Fruit fly (Drosophila melanogaster): Measurements from ENCODE around the gene Taf13.

Gene Taf13

dm6 chr2L:20091094-20091679, 2.5 kb downstream of the Taf13 start, which contains the start of the genes CG10747 and Pyroxd1 (continued):
- TF ChIP-seq shn (GFP tag; optimal IDR thresholded peaks at IDR 0.05) = peak; percentile 96
- peak; percentile 73; the same call in 2 of the 3 replicates for TF ChIP-seq sr (GFP tag; IDR thresholded peaks at IDR 0.05)
- TF ChIP-seq psq (GFP tag; optimal IDR thresholded peaks at IDR 0.05) = peak; percentile 85
- TF ChIP-seq CG3838 (GFP tag; optimal IDR thresholded peaks at IDR 0.05) = peak; percentile 91
- peak; percentile 95 for TF ChIP-seq sd (tag; optimal IDR thresholded peaks at IDR 0.05)
- TF ChIP-seq CG18599 (GFP tag; optimal IDR thresholded peaks at IDR 0.05) = peak; percentile 96
- peak; percentile 96 for TF ChIP-seq Fer3 (tag; optimal IDR thresholded peaks at IDR 0.05)
- no peak for TF ChIP-seq abd-A (tag; optimal IDR thresholded peaks at IDR 0.05)
- peak; percentile 98 for TF ChIP-seq lilli (GFP tag; optimal IDR thresholded peaks at IDR 0.05)
- peak; percentile 95 for TF ChIP-seq CG11456 (GFP tag; IDR thresholded peaks at IDR 0.05)
- peak; percentile 83 for TF ChIP-seq CG7987 (GFP tag; optimal IDR thresholded peaks at IDR 0.05)
- peak; percentile 90 for TF ChIP-seq NK7.1 (GFP tag; optimal IDR thresholded peaks at IDR 0.05)
- peak; percentile 80 for TF ChIP-seq Myb (GFP tag; optimal IDR thresholded peaks at IDR 0.05)
- peak; percentile 97 for TF ChIP-seq lbe (GFP tag; optimal IDR thresholded peaks at IDR 0.05)
- peak; percentile 94 for TF ChIP-seq fu2 (GFP tag; optimal IDR thresholded peaks at IDR 0.05)
- peak; percentile 92 for TF ChIP-seq jing (GFP tag; optimal IDR thresholded peaks at IDR 0.05)
- TF ChIP-seq E2f2 (GFP tag; IDR thresholded peaks at IDR 0.05) = peak; percentile 91
- peak; percentile 91 for TF ChIP-seq B-H1 (GFP tag; IDR thresholded peaks at IDR 0.05)
- TF ChIP-seq CG4617 (GFP tag; optimal IDR thresholded peaks at IDR 0.05; ENCODE audit: borderline replicate concordance) = peak; percentile 94
- TF ChIP-seq org-1 (GFP tag; optimal IDR thresholded peaks at IDR 0.05) = peak; percentile 92
- TF ChIP-seq CG2120 (GFP tag; optimal IDR thresholded peaks at IDR 0.05) = peak; percentile 99
- TF ChIP-seq CG2202 (tag; optimal IDR thresholded peaks at IDR 0.05) = peak; percentile 81
- TF ChIP-seq Atf3 (GFP tag; optimal IDR thresholded peaks at IDR 0.05) = peak; percentile 87
- peak; percentile 96 for TF ChIP-seq Taf1 (GFP tag; IDR thresholded peaks at IDR 0.05)
- TF ChIP-seq CG11695 (GFP tag; IDR thresholded peaks at IDR 0.05) = peak; percentile 95
- TF ChIP-seq CG13424 (tag; optimal IDR thresholded peaks at IDR 0.05) = peak; percentile 98
- peak; percentile 95 for TF ChIP-seq BtbVII (GFP tag; optimal IDR thresholded peaks at IDR 0.05)
- peak; percentile 93 for TF ChIP-seq CG9609 (GFP tag; optimal IDR thresholded peaks at IDR 0.05)
- TF ChIP-seq cato (GFP tag; optimal IDR thresholded peaks at IDR 0.05; ENCODE audit: borderline replicate concordance) = peak; percentile 96
- TF ChIP-seq vvl (GFP tag; IDR thresholded peaks at IDR 0.05) = peak; percentile 96
- peak; percentile 94 for TF ChIP-seq CG8765 (GFP tag; IDR thresholded peaks at IDR 0.05)
- peak; percentile 66 for TF ChIP-seq Gsc (GFP tag; IDR thresholded peaks at IDR 0.05)
- TF ChIP-seq Ets97D (GFP tag; optimal IDR thresholded peaks at IDR 0.05) = peak; percentile 87
- peak; percentile 97 for TF ChIP-seq NfI (GFP tag; optimal IDR thresholded peaks at IDR 0.05)
- peak; percentile 21 for TF ChIP-seq Sry-β (GFP tag; optimal IDR thresholded peaks at IDR 0.05)
- peak; percentile 97 for TF ChIP-seq fd3F (GFP tag; optimal IDR thresholded peaks at IDR 0.05)
- TF ChIP-seq CG14050 (GFP tag; IDR thresholded peaks at IDR 0.05) = peak; percentile 93
- TF ChIP-seq chif (GFP tag; optimal IDR thresholded peaks at IDR 0.05) = peak; percentile 91 to 96
- peak; percentile 97 for TF ChIP-seq PHDP (tag; optimal IDR thresholded peaks at IDR 0.05)
- TF ChIP-seq br (optimal IDR thresholded peaks at IDR 0.05) = no peak
- peak; percentile 96 for TF ChIP-seq Usf (GFP tag; optimal IDR thresholded peaks at IDR 0.05)
- TF ChIP-seq CG3281 (GFP tag; optimal IDR thresholded peaks at IDR 0.05) = peak; percentile 97
- peak; percentile 80 for TF ChIP-seq CG43689 (GFP tag; IDR thresholded peaks at IDR 0.05)
- TF ChIP-seq CG6854 (GFP tag; optimal IDR thresholded peaks at IDR 0.05) = peak; percentile 93
- peak; percentile 85 for TF ChIP-seq CG4707 (GFP tag; optimal IDR thresholded peaks at IDR 0.05)
- TF ChIP-seq NC2α (GFP tag; optimal IDR thresholded peaks at IDR 0.05) = peak; percentile 82
- TF ChIP-seq lab (GFP tag; optimal IDR thresholded peaks at IDR 0.05) = peak; percentile 97
- TF ChIP-seq CG2678 (tag; optimal IDR thresholded peaks at IDR 0.05) = peak; percentile 98
- TF ChIP-seq CG31388 (GFP tag; optimal IDR thresholded peaks at IDR 0.05) = peak; percentile 93
- TF ChIP-seq Abd-B (GFP tag; optimal IDR thresholded peaks at IDR 0.05) = peak; percentile 98
